Worm (Caenorhabditis elegans) whole organism, late embryonic: ENCODE results near the gene C56A3.4.

Experiments
- ama-1 ChIP-seq: fragments of 150-350 bp; optimal IDR thresholded peaks from 2 replicates; lab custom pipeline; 2014
- ceh-14 ChIP-seq: sonication (generic microtip); optimal IDR thresholded peaks from 2 replicates; lab custom pipeline; 2016; ENCODE audit warnings: missing genotype, missing genetic modification characterization, missing compliant biosample characterization
- ceh-19 ChIP-seq: fragments of 200-800 bp; sonication (Bioruptor generic); optimal IDR thresholded peaks from 2 replicates; lab custom pipeline; 2018; ENCODE audit warnings: mild to moderate bottlenecking, missing genetic modification characterization, missing compliant biosample characterization
- ceh-34 ChIP-seq: sonication (generic microtip); optimal IDR thresholded peaks from 2 replicates; lab custom pipeline; 2016; ENCODE audit warnings: mild to moderate bottlenecking, missing genetic modification characterization, missing compliant biosample characterization
- ceh-48 ChIP-seq: sonication (generic microtip); optimal IDR thresholded peaks from 2 replicates; lab custom pipeline; 2016; ENCODE audit warnings: missing genetic modification characterization, inconsistent platforms, missing compliant biosample characterization
- ceh-9 ChIP-seq: sonication (generic microtip); optimal IDR thresholded peaks from 2 replicates; lab custom pipeline; 2016; ENCODE audit warnings: mild to moderate bottlenecking, missing genetic modification characterization, inconsistent platforms, missing compliant biosample characterization
- dmd-4 ChIP-seq: sonication (generic microtip); optimal IDR thresholded peaks from 2 replicates; lab custom pipeline; 2016; ENCODE audit warnings: borderline replicate concordance, missing genetic modification characterization, missing compliant biosample characterization
- eyg-1 ChIP-seq: sonication (generic microtip); optimal IDR thresholded peaks from 2 replicates; lab custom pipeline; 2016; ENCODE audit warnings: missing genotype, missing genetic modification characterization, missing compliant biosample characterization
- fkh-10 ChIP-seq: fragments of 150-350 bp; optimal IDR thresholded peaks from 2 replicates; lab custom pipeline; 2014; ENCODE audit warnings: missing biosample characterization, missing genetic modification reagents, missing genetic modification characterization
- mec-3 ChIP-seq: sonication (generic microtip); optimal IDR thresholded peaks from 2 replicates; lab custom pipeline; 2016; ENCODE audit warnings: borderline replicate concordance, missing genetic modification characterization, missing compliant biosample characterization
- nhr-11 ChIP-seq: fragments of 150-350 bp; optimal IDR thresholded peaks from 2 replicates; lab custom pipeline; 2014; ENCODE audit warnings: missing biosample characterization, missing genetic modification characterization
- pha-4 ChIP-seq: fragments of 150-350 bp; optimal IDR thresholded peaks from 2 replicates; lab custom pipeline; 2018; ENCODE audit warnings: missing biosample characterization, missing genetic modification reagents, missing genetic modification characterization
- ttx-3 ChIP-seq: sonication (generic microtip); optimal IDR thresholded peaks from 2 replicates; lab custom pipeline; 2016; ENCODE audit warnings: missing genetic modification reagents, missing genetic modification characterization, missing compliant biosample characterization

ce11 chrV:13551601-13552000, at the start of gene C56A3.4, which contains the start of gene C56A3.5:
- TF ChIP-seq ama-1, result no peak
- no peak for TF ChIP-seq ttx-3
- no peak for TF ChIP-seq ceh-48
- no peak for TF ChIP-seq mec-3 (tag; lab: Kevin White, UChicago)
- no peak for TF ChIP-seq ceh-19 (GFP tag; lab: Kevin White, UChicago)
- no peak for TF ChIP-seq eyg-1
- no peak for TF ChIP-seq nhr-11
- no peak for TF ChIP-seq pha-4 (tag; lab: Kevin White, UChicago)
- TF ChIP-seq ceh-34 (tag; lab: Kevin White, UChicago), result no peak
- no peak for TF ChIP-seq ceh-9 (tag; lab: Kevin White, UChicago)
- TF ChIP-seq fkh-10 (GFP tag; lab: Kevin White, UChicago), result no peak
- no peak for TF ChIP-seq ceh-14 (tag; lab: Kevin White, UChicago)
- TF ChIP-seq dmd-4 (tag; lab: Kevin White, UChicago), result no peak
